Worm (Caenorhabditis elegans): ENCODE data around the gene C17C3.1.
A peak's percentile ranks its signal among the peaks of the same experiment; 100 is the strongest.

Gene C17C3.1

DNA sequence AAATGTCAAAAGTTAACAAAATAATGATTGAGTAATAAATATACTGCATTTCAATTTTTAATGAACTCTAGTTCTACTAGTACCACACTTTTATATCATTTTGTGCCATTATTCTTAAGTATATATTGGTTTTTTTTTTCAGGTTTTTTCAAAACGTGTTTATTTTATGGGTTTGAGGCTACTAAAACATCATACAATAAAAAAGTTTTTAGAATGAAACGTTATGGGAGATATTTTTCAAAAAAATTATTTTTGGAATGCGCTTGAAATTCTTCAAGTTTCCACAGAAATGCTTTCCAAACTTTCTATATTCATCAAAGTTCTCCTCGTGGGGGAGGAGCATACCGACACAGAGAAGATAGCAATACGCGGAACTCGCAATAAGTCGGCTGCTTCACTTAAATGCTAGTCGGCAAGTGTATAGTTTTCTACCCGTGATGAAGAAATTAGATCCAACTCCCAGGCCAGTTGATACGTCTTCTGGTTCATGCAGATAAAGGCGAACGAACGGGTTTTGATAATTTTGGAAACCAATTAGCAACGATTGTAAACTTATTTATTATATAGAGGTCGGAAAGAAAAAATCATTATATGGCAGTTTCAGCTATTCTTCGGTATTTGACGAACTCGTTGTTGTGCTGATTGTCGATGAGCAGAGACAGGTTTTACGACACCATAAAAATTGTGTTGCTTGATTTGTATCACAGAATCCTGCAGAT is 29.1 kb downstream of the C17C3.1 start, which contains the start of gene C17G10.10 (continued):
- TF ChIP-seq ccch-3 (GFP tag; optimal IDR thresholded peaks at IDR 0.05), result no peak
- TF ChIP-seq aptf-2 (GFP tag; conservative IDR thresholded peaks at IDR 0.05), result no peak
- TF ChIP-seq hlh-26 (GFP tag; conservative IDR thresholded peaks at IDR 0.05), result no peak
- peak; percentile 19 to 37 for TF ChIP-seq let-607 (tag; optimal IDR thresholded peaks at IDR 0.05)
- TF ChIP-seq madf-6 (GFP tag; IDR thresholded peaks at IDR 0.05), result peak; percentile 81
- 0 out of 2 replicates have a peak, but pooled peaks have one; percentile 13 for TF ChIP-seq egl-44 (GFP tag; IDR thresholded peaks at IDR 0.05)
- TF ChIP-seq ets-4 (GFP tag; optimal IDR thresholded peaks at IDR 0.05), result no peak
- peak; percentile 57 for TF ChIP-seq xnd-1 (tag; optimal IDR thresholded peaks at IDR 0.05)
- peak; percentile 12; the same call in 1 of the 2 replicates for TF ChIP-seq ceh-91 (GFP tag; IDR thresholded peaks at IDR 0.05)
- TF ChIP-seq chd-7 (tag; optimal IDR thresholded peaks at IDR 0.05), result no peak
- TF ChIP-seq fkh-3 (tag; optimal IDR thresholded peaks at IDR 0.05), result peak; percentile 58
- TF ChIP-seq bed-2 (GFP tag; IDR thresholded peaks at IDR 0.05), result no peak
- TF ChIP-seq Y79H2A.3 (GFP tag; conservative IDR thresholded peaks at IDR 0.05), result no peak
- peak; percentile 75 for TF ChIP-seq lin-40 (tag; optimal IDR thresholded peaks at IDR 0.05)
- TF ChIP-seq madf-8 (GFP tag; conservative IDR thresholded peaks at IDR 0.05), result peak; percentile 45
- peak; percentile 34 for TF ChIP-seq tlf-1 (GFP tag; optimal IDR thresholded peaks at IDR 0.05)
- peak; percentile 94 for TF ChIP-seq him-1 (tag; optimal IDR thresholded peaks at IDR 0.05)
- TF ChIP-seq attf-6 (GFP tag; IDR thresholded peaks at IDR 0.05), result peak; percentile 89
- peak; percentile 49 for TF ChIP-seq lin-54 (GFP tag; optimal IDR thresholded peaks at IDR 0.05)
- peak; percentile 53 for TF ChIP-seq F33H1.4 (GFP tag; IDR thresholded peaks at IDR 0.05)
- TF ChIP-seq F10E7.11 (tag; optimal IDR thresholded peaks at IDR 0.05), result no peak
- TF ChIP-seq F52B5.7 (tag; optimal IDR thresholded peaks at IDR 0.05), result no peak
- no peak for TF ChIP-seq rpc-1 (optimal IDR thresholded peaks at IDR 0.05)
- TF ChIP-seq rpc-1 (tag; optimal IDR thresholded peaks at IDR 0.05), result peak; percentile 15
- TF ChIP-seq rcor-1 (GFP tag; IDR thresholded peaks at IDR 0.05), result peak; percentile 66
- TF ChIP-seq repo-1 (tag; optimal IDR thresholded peaks at IDR 0.05), result peak; percentile 78
- no peak for TF ChIP-seq pha-4 (tag; optimal IDR thresholded peaks at IDR 0.05)
- peak; percentile 78 for TF ChIP-seq B0336.3 (GFP tag; IDR thresholded peaks at IDR 0.05)
- TF ChIP-seq Y67H2A.10 (GFP tag; conservative IDR thresholded peaks at IDR 0.05), result no peak
- peak; percentile 83 for TF ChIP-seq ama-1 (optimal IDR thresholded peaks at IDR 0.05)
- TF ChIP-seq ama-1 (GFP tag; optimal IDR thresholded peaks at IDR 0.05), result no peak
- no peak for TF ChIP-seq nhr-179 (tag; optimal IDR thresholded peaks at IDR 0.05)
- TF ChIP-seq let-526 (GFP tag; IDR thresholded peaks at IDR 0.05), result no peak
- TF ChIP-seq pbrm-1 (GFP tag; IDR thresholded peaks at IDR 0.05), result peak; percentile 89
- peak; percentile 97 for TF ChIP-seq snpc-4 (GFP tag; optimal IDR thresholded peaks at IDR 0.05)
- peak; percentile 98 to 99 (median 98) for TF ChIP-seq snpc-4 (tag; optimal IDR thresholded peaks at IDR 0.05)
- TF ChIP-seq sea-2 (GFP tag; IDR thresholded peaks at IDR 0.05), result no peak
- TF ChIP-seq hmg-1.2 (GFP tag; IDR thresholded peaks at IDR 0.05), result peak; percentile 90
- peak; percentile 14 for TF ChIP-seq ztf-18 (tag; optimal IDR thresholded peaks at IDR 0.05)
- TF ChIP-seq B0261.1 (tag; optimal IDR thresholded peaks at IDR 0.05), result peak; percentile 9
- peak; percentile 79 for TF ChIP-seq dox-1 (GFP tag; IDR thresholded peaks at IDR 0.05)
- TF ChIP-seq ceh-58 (GFP tag; IDR thresholded peaks at IDR 0.05), result no peak
- TF ChIP-seq somi-1 (GFP tag; optimal IDR thresholded peaks at IDR 0.05), result no peak
- peak; percentile 72 for TF ChIP-seq lsl-1 (GFP tag; optimal IDR thresholded peaks at IDR 0.05)
- TF ChIP-seq attf-5 (GFP tag; optimal IDR thresholded peaks at IDR 0.05), result no peak
- TF ChIP-seq lsy-27 (tag; optimal IDR thresholded peaks at IDR 0.05; ENCODE audit: borderline replicate concordance, insufficient read depth), result no peak
